Worm (Caenorhabditis elegans) whole organism, mixed stage, embryonic: ENCODE data around the gene clp-1.

Experiments used
- blmp-1 ChIP-seq: fragments of 150-350 bp; optimal IDR thresholded peaks from 2 replicates; lab custom pipeline; 2014; ENCODE audit warnings: missing biosample characterization, missing genetic modification characterization
- ceh-43 ChIP-seq: fragments of 200-800 bp; sonication (Bioruptor generic); optimal IDR thresholded peaks from 2 replicates; lab custom pipeline; 2018; ENCODE audit warnings: mild to moderate bottlenecking, missing genetic modification characterization, moderate library complexity, missing compliant biosample characterization
- elt-3 ChIP-seq: fragments of 150-350 bp; optimal IDR thresholded peaks from 2 replicates; lab custom pipeline; 2014; ENCODE audit warnings: missing biosample characterization, missing genetic modification characterization
- hlh-1 ChIP-seq: fragments of 150-350 bp; optimal IDR thresholded peaks from 2 replicates; lab custom pipeline; 2014; ENCODE audit warnings: missing biosample characterization, missing genetic modification reagents, missing genetic modification characterization
- lin-13 ChIP-seq: fragments of 150-350 bp; optimal IDR thresholded peaks from 2 replicates; lab custom pipeline; 2014; ENCODE audit warnings: missing biosample characterization, missing genetic modification characterization
- lsy-2 ChIP-seq: fragments of 150-350 bp; optimal IDR thresholded peaks from 2 replicates; lab custom pipeline; 2014; ENCODE audit warnings: missing biosample characterization, missing genetic modification characterization
- mep-1 ChIP-seq: fragments of 150-350 bp; optimal IDR thresholded peaks from 2 replicates; lab custom pipeline; 2017; ENCODE audit warnings: missing biosample characterization, missing genetic modification reagents, missing genetic modification characterization, inconsistent platforms
- nhr-237 ChIP-seq: fragments of 150-350 bp; optimal IDR thresholded peaks from 2 replicates; lab custom pipeline; 2014; ENCODE audit warnings: missing biosample characterization, missing genetic modification characterization
- nhr-28 ChIP-seq: fragments of 150-350 bp; optimal IDR thresholded peaks from 2 replicates; lab custom pipeline; 2014; ENCODE audit warnings: missing biosample characterization, missing genetic modification characterization
- nhr-76 ChIP-seq: sonication (generic microtip); optimal IDR thresholded peaks from 2 replicates; lab custom pipeline; 2017; ENCODE audit warnings: missing biosample characterization, missing genetic modification characterization
- snpc-4 ChIP-seq: fragments of 150-350 bp; optimal IDR thresholded peaks from 2 replicates; lab custom pipeline; 2014; ENCODE audit warnings: missing biosample characterization, missing genetic modification characterization
- tbx-8 ChIP-seq: fragments of 200-800 bp; sonication (Bioruptor generic); optimal IDR thresholded peaks from 2 replicates; lab custom pipeline; 2018; ENCODE audit warnings: mild to moderate bottlenecking, missing genetic modification characterization, moderate library complexity, missing compliant biosample characterization
- unc-62 ChIP-seq: fragments of 150-350 bp; optimal IDR thresholded peaks from 2 replicates; lab custom pipeline; 2014; ENCODE audit warnings: missing biosample characterization, missing genetic modification reagents, missing genetic modification characterization

ce11 chrIII:7956965-7957364, 22.8 kb upstream of the clp-1 start, which contains the start of gene C29E4.9:
- TF ChIP-seq mep-1 (tag; lab: Kevin White, UChicago) (no peak), nhr-28 (tag; lab: Kevin White, UChicago) (no peak), lsy-2 (tag; lab: Kevin White, UChicago) (no peak), ceh-43 (GFP tag; lab: Kevin White, UChicago) (no peak), blmp-1 (tag; lab: Kevin White, UChicago) (no peak), unc-62 (GFP tag; lab: Kevin White, UChicago) (no peak), lin-13 (tag; lab: Kevin White, UChicago) (no peak), nhr-237 (tag; lab: Kevin White, UChicago) (no peak), snpc-4 (tag; lab: Kevin White, UChicago) (no peak), tbx-8 (GFP tag; lab: Kevin White, UChicago) (no peak), nhr-76 (no peak), elt-3 (no peak), hlh-1 (tag; lab: Kevin White, UChicago) (no peak)
